Fruit fly (Drosophila melanogaster) whole organism, embryonic: Measurements from ENCODE around the gene CG5191.

ENCODE experiments used
- Bdp1 ChIP-seq: fragments of 200-800 bp; sonication (Bioruptor generic); optimal IDR thresholded peaks from 3 replicates; lab custom pipeline; 2016; ENCODE audit warnings: missing biosample characterization, missing genetic modification characterization
- CG11456 ChIP-seq: fragments of 200-800 bp; sonication (Bioruptor generic); IDR thresholded peaks from 3 replicates; pipeline ENCODE4 v1.3.6; 2022; ENCODE audit warnings: missing biosample characterization, missing genetic modification characterization
- CG11560 ChIP-seq: fragments of 200-800 bp; sonication (Bioruptor generic); IDR thresholded peaks from 3 replicates; pipeline ENCODE4 v1.3.6; 2022; ENCODE audit warnings: missing biosample characterization, missing genetic modification characterization
- CG11696 ChIP-seq: fragments of 200-800 bp; sonication (Bioruptor generic); IDR thresholded peaks from 2 replicates; pipeline ENCODE4 v1.3.6; 2022; ENCODE audit warnings: missing biosample characterization, missing genetic modification characterization
- CG13123 ChIP-seq: fragments of 200-800 bp; sonication (Bioruptor generic); optimal IDR thresholded peaks from 2 replicates; lab custom pipeline; 2016; ENCODE audit warnings: missing biosample characterization, missing genetic modification characterization
- CG15269 ChIP-seq: fragments of 200-800 bp; sonication (Bioruptor generic); optimal IDR thresholded peaks from 2 replicates; lab custom pipeline; 2018; ENCODE audit warnings: missing biosample characterization, mild to moderate bottlenecking, missing genetic modification characterization, moderate library complexity
- CG1529 ChIP-seq: fragments of 200-800 bp; sonication (Bioruptor generic); optimal IDR thresholded peaks from 3 replicates; lab custom pipeline; 2018; ENCODE audit warnings: missing biosample characterization, missing genetic modification characterization
- CG1792 ChIP-seq: fragments of 200-800 bp; sonication (Bioruptor generic); optimal IDR thresholded peaks from 2 replicates; lab custom pipeline; 2016; ENCODE audit warnings: missing biosample characterization, missing genetic modification characterization
- CG1832 ChIP-seq: fragments of 200-800 bp; sonication (Bioruptor generic); optimal IDR thresholded peaks from 2 replicates; lab custom pipeline; 2017; ENCODE audit warnings: missing biosample characterization, mild to moderate bottlenecking, missing genetic modification characterization, inconsistent platforms
- CG2712 ChIP-seq: fragments of 200-800 bp; optimal IDR thresholded peaks from 3 replicates; lab custom pipeline; 2019; ENCODE audit warnings: missing biosample characterization, mild to moderate bottlenecking, missing genetic modification characterization, moderate library complexity
- CG32532 ChIP-seq: fragments of 200-800 bp; sonication (Bioruptor generic); IDR thresholded peaks from 2 replicates; pipeline ENCODE4 v1.3.6; 2022; ENCODE audit warnings: missing biosample characterization, missing genetic modification characterization
- CG32767 ChIP-seq: fragments of 200-800 bp; sonication (Bioruptor generic); IDR thresholded peaks from 2 replicates; pipeline ENCODE4 v1.3.6; 2022; ENCODE audit warnings: missing biosample characterization, missing genetic modification characterization
- CG34376 ChIP-seq: fragments of 200-800 bp; sonication (Bioruptor generic); optimal IDR thresholded peaks from 2 replicates; lab custom pipeline; 2018; ENCODE audit warnings: missing biosample characterization, mild to moderate bottlenecking, missing genetic modification characterization
- CG7357 ChIP-seq: fragments of 200-800 bp; sonication (Bioruptor generic); IDR thresholded peaks from 3 replicates; pipeline ENCODE4 v1.3.6; 2022; ENCODE audit warnings: missing biosample characterization, missing genetic modification characterization
- CG8290 ChIP-seq, 3 experiments: fragments of 200-800 bp; sonication (Bioruptor generic); optimal IDR thresholded peaks; 2 replicates each; lab custom pipeline; 2016 to 2019; ENCODE audit warnings: missing biosample characterization in 3 of 3, missing genetic modification characterization in 3 of 3, mild to moderate bottlenecking in 2 of 3, moderate library complexity in 1 of 3
- CHES-1-like ChIP-seq: fragments of 200-800 bp; sonication (Bioruptor generic); optimal IDR thresholded peaks from 2 replicates; lab custom pipeline; 2016; ENCODE audit warnings: missing biosample characterization, missing genetic modification characterization
- CrebB ChIP-seq: fragments of 200-800 bp; sonication (Bioruptor generic); optimal IDR thresholded peaks from 3 replicates; lab custom pipeline; 2018; ENCODE audit warnings: missing biosample characterization, mild to moderate bottlenecking, missing genetic modification characterization
- Dad ChIP-seq: fragments of 200-800 bp; sonication (Bioruptor generic); optimal IDR thresholded peaks from 3 replicates; lab custom pipeline; 2016; ENCODE audit warnings: missing biosample characterization, missing genetic modification characterization
- Deaf1 ChIP-seq: fragments of 200-800 bp; optimal IDR thresholded peaks from 3 replicates; lab custom pipeline; 2019; ENCODE audit warnings: missing biosample characterization, mild to moderate bottlenecking, missing genetic modification characterization, moderate library complexity
- Dfd ChIP-seq, 2 experiments: fragments of >200 bp; optimal IDR thresholded peaks; 2 replicates each; lab custom pipeline; 2017; ENCODE audit warnings: missing biosample characterization in 2 of 2, missing genetic modification characterization in 2 of 2
- Doc2 ChIP-seq: fragments of 200-800 bp; sonication (Bioruptor generic); IDR thresholded peaks from 2 replicates; pipeline ENCODE4 v1.3.6; 2022; ENCODE audit warnings: missing biosample characterization, missing genetic modification characterization
- Dp ChIP-seq: fragments of 200-800 bp; sonication (Bioruptor generic); optimal IDR thresholded peaks from 2 replicates; lab custom pipeline; 2018; ENCODE audit warnings: missing biosample characterization, mild to moderate bottlenecking, missing genetic modification characterization, moderate library complexity
- ERR ChIP-seq: fragments of 200-800 bp; sonication (Bioruptor generic); optimal IDR thresholded peaks from 2 replicates; lab custom pipeline; 2016; ENCODE audit warnings: missing biosample characterization, missing genetic modification characterization
- HLH54F ChIP-seq: fragments of 200-800 bp; sonication (Bioruptor generic); optimal IDR thresholded peaks from 3 replicates; lab custom pipeline; 2016; ENCODE audit warnings: missing biosample characterization, missing genetic modification characterization
- Hmr ChIP-seq: fragments of 200-800 bp; sonication (Bioruptor generic); optimal IDR thresholded peaks from 3 replicates; lab custom pipeline; 2017; ENCODE audit warnings: mild to moderate bottlenecking, missing biosample characterization, missing genetic modification reagents, missing genetic modification characterization
- Kr ChIP-seq: fragments of 200-800 bp; sonication (Bioruptor generic); optimal IDR thresholded peaks from 2 replicates; lab custom pipeline; 2017; ENCODE audit warnings: missing biosample characterization, mild to moderate bottlenecking, missing genetic modification characterization
- MESR4 ChIP-seq: fragments of 200-800 bp; sonication (Bioruptor generic); optimal IDR thresholded peaks from 2 replicates; lab custom pipeline; 2018; ENCODE audit warnings: missing biosample characterization, mild to moderate bottlenecking, missing genetic modification characterization, moderate library complexity
- Nf-YA ChIP-seq: fragments of 200-800 bp; sonication (Bioruptor generic); IDR thresholded peaks from 2 replicates; pipeline ENCODE4 v1.3.6; 2022; ENCODE audit warnings: missing biosample characterization, missing genetic modification characterization
- Nf-YC ChIP-seq: fragments of 200-800 bp; optimal IDR thresholded peaks from 3 replicates; lab custom pipeline; 2019; ENCODE audit warnings: missing biosample characterization, mild to moderate bottlenecking, missing genetic modification characterization, moderate library complexity
- Oli ChIP-seq: fragments of 200-800 bp; sonication (Bioruptor generic); optimal IDR thresholded peaks from 2 replicates; lab custom pipeline; 2018; ENCODE audit warnings: missing biosample characterization, mild to moderate bottlenecking, missing genetic modification characterization, moderate library complexity
- Stat92E ChIP-seq, 3 experiments: fragments of >200 bp in 2 of 3; fragments of 200-800 bp in 1 of 3; sonication (Bioruptor generic) in 1 of 3; optimal IDR thresholded peaks; 2 replicates each; lab custom pipeline; 2017 to 2019; ENCODE audit warnings: missing biosample characterization in 3 of 3, missing genetic modification characterization in 3 of 3, mild to moderate bottlenecking in 1 of 3, moderate library complexity in 1 of 3
- amos ChIP-seq: fragments of 200-800 bp; sonication (Bioruptor generic); IDR thresholded peaks from 2 replicates; pipeline ENCODE4 v1.3.6; 2022; ENCODE audit warnings: missing biosample characterization, missing genetic modification characterization; ENCODE audit not compliant: partially characterized antibody
- az2 ChIP-seq: fragments of 200-800 bp; sonication (Bioruptor generic); optimal IDR thresholded peaks from 3 replicates; lab custom pipeline; 2016; ENCODE audit warnings: missing biosample characterization, missing genetic modification characterization
- bowl ChIP-seq: fragments of 200-800 bp; sonication (Bioruptor generic); IDR thresholded peaks from 2 replicates; pipeline ENCODE4 v1.3.6; 2022; ENCODE audit warnings: missing biosample characterization, missing genetic modification characterization
- cad ChIP-seq: fragments of >200 bp; optimal IDR thresholded peaks from 2 replicates; lab custom pipeline; 2017; ENCODE audit warnings: missing biosample characterization, missing genetic modification characterization
- dmrt99B ChIP-seq: fragments of 200-800 bp; sonication (Bioruptor generic); optimal IDR thresholded peaks from 2 replicates; lab custom pipeline; 2018; ENCODE audit warnings: missing biosample characterization, mild to moderate bottlenecking, missing genetic modification characterization, moderate library complexity
- dysf ChIP-seq: fragments of 200-800 bp; sonication (Bioruptor generic); IDR thresholded peaks from 3 replicates; pipeline ENCODE4 v1.3.6; 2022; ENCODE audit warnings: missing biosample characterization, missing genetic modification characterization
- fru ChIP-seq: fragments of >200 bp; optimal IDR thresholded peaks from 2 replicates; lab custom pipeline; 2017
- fu2 ChIP-seq: fragments of 200-800 bp; sonication (Bioruptor generic); optimal IDR thresholded peaks from 2 replicates; lab custom pipeline; 2016; ENCODE audit warnings: missing biosample characterization, missing genetic modification characterization
- gro ChIP-seq: fragments of 200-800 bp; sonication (Bioruptor generic); optimal IDR thresholded peaks from 2 replicates; lab custom pipeline; 2016; ENCODE audit warnings: missing biosample characterization, missing genetic modification characterization
- gt ChIP-seq: fragments of 200-800 bp; sonication (Bioruptor generic); IDR thresholded peaks from 2 replicates; pipeline ENCODE4 v1.3.6; 2022; ENCODE audit warnings: missing biosample characterization, missing genetic modification characterization
- hth ChIP-seq: fragments of >200 bp; optimal IDR thresholded peaks from 2 replicates; lab custom pipeline; 2017; ENCODE audit warnings: inconsistent platforms
- kay ChIP-seq: fragments of 200-800 bp; sonication (Bioruptor generic); optimal IDR thresholded peaks from 2 replicates; lab custom pipeline; 2016; ENCODE audit warnings: missing biosample characterization, missing genetic modification characterization
- lab ChIP-seq: fragments of 200-800 bp; sonication (Bioruptor generic); optimal IDR thresholded peaks from 3 replicates; lab custom pipeline; 2017; ENCODE audit warnings: missing biosample characterization, missing genetic modification characterization, mild to moderate bottlenecking, moderate library complexity, missing genetic modification reagents
- lilli ChIP-seq: fragments of 200-800 bp; sonication (Bioruptor generic); optimal IDR thresholded peaks from 3 replicates; lab custom pipeline; 2016; ENCODE audit warnings: missing biosample characterization, missing genetic modification characterization
- nom ChIP-seq: fragments of 200-800 bp; sonication (Bioruptor generic); optimal IDR thresholded peaks from 2 replicates; lab custom pipeline; 2017; ENCODE audit warnings: missing biosample characterization, missing genetic modification characterization, mild to moderate bottlenecking, moderate library complexity, missing genetic modification reagents
- odd ChIP-seq: fragments of 200-800 bp; sonication (Bioruptor generic); optimal IDR thresholded peaks from 2 replicates; lab custom pipeline; 2017; ENCODE audit warnings: missing biosample characterization, mild to moderate bottlenecking, missing genetic modification characterization
- pnt ChIP-seq: fragments of 200-800 bp; sonication (Bioruptor generic); optimal IDR thresholded peaks from 3 replicates; lab custom pipeline; 2016; ENCODE audit warnings: missing biosample characterization, missing genetic modification characterization
- tx ChIP-seq: fragments of 200-800 bp; sonication (Bioruptor generic); optimal IDR thresholded peaks from 2 replicates; lab custom pipeline; 2016; ENCODE audit warnings: missing biosample characterization, missing genetic modification characterization
- wek ChIP-seq: fragments of 200-800 bp; sonication (Bioruptor generic); optimal IDR thresholded peaks from 3 replicates; lab custom pipeline; 2018; ENCODE audit warnings: missing biosample characterization, mild to moderate bottlenecking, missing genetic modification characterization, moderate library complexity
- zf30C ChIP-seq: fragments of 200-800 bp; sonication (Bioruptor generic); optimal IDR thresholded peaks from 3 replicates; lab custom pipeline; 2018; ENCODE audit warnings: missing biosample characterization, mild to moderate bottlenecking, missing genetic modification characterization
- zfh2 ChIP-seq: fragments of 200-800 bp; sonication (Bioruptor generic); optimal IDR thresholded peaks from 2 replicates; lab custom pipeline; 2016; ENCODE audit warnings: missing biosample characterization, missing genetic modification characterization

The CG5191 gene

DNA sequence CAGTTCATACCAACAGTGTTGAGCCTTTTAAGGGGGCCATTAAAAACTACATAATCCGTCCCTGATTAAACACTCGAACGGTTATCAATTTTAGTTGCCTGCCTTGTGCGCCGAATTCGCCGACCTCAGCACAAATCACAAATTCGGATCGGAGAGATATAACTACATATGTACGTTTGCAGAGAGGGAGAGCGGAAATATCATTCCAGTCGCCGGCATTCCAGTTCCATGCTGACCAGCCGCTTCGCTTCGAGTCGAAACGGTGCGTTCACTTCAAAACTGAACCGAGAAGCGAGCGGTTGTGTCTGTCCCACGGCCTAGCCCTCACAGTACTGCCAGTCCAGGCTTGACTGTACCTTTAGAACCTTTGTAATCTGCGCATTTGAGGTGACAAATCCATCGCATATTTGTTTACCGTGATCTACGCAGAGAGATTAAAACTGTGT lies 13.9 kb downstream of the CG5191 start (continued):
- no peak for TF ChIP-seq CG13123 (GFP tag; lab: Kevin White, UChicago)
- TF ChIP-seq CG32767 (GFP tag; lab: Robert Waterston, UW): no peak
- TF ChIP-seq CG11456 (GFP tag; lab: Robert Waterston, UW): no peak
- TF ChIP-seq gt: no peak
- peak; percentile 5 for TF ChIP-seq kay (GFP tag; lab: Kevin White, UChicago)
- TF ChIP-seq odd (GFP tag; lab: Kevin White, UChicago): peak; percentile 22
- no peak for TF ChIP-seq ERR (GFP tag; lab: Kevin White, UChicago)
- TF ChIP-seq amos (GFP tag; lab: Robert Waterston, UW): peak; percentile 39; the same call in 1 of the 2 replicates
- TF ChIP-seq Nf-YC (tag; lab: Kevin White, UChicago): peak; percentile 38
- TF ChIP-seq CHES-1-like: no peak
- TF ChIP-seq pnt: no peak
- TF ChIP-seq CG8290 (GFP tag; optimal IDR thresholded peaks at IDR 0.05; lab: Kevin White, UChicago): no peak
- TF ChIP-seq CG8290 (tag; optimal IDR thresholded peaks at IDR 0.05; lab: Kevin White, UChicago): peak in 1 of 2 experiments; percentile 62
- TF ChIP-seq CG11696 (GFP tag; lab: Robert Waterston, UW): no peak
- TF ChIP-seq Dad (GFP tag; lab: Kevin White, UChicago): no peak
- no peak for TF ChIP-seq az2 (GFP tag; lab: Kevin White, UChicago)
- TF ChIP-seq CG2712 (tag; lab: Kevin White, UChicago): peak; percentile 4
- no peak for TF ChIP-seq Dfd (GFP tag; optimal IDR thresholded peaks at IDR 0.05; lab: Kevin White, UChicago)
- TF ChIP-seq wek (GFP tag; lab: Kevin White, UChicago): peak; percentile 5
- no peak for TF ChIP-seq CG1832
- peak; percentile 97 for TF ChIP-seq CG34376 (GFP tag; lab: Kevin White, UChicago)
- no peak for TF ChIP-seq Kr
- no peak for TF ChIP-seq Nf-YA (GFP tag; lab: Robert Waterston, UW)
- no peak for TF ChIP-seq nom (GFP tag; lab: Kevin White, UChicago)
- no peak for TF ChIP-seq tx (GFP tag; lab: Kevin White, UChicago)
- peak; percentile 12 for TF ChIP-seq CG15269 (tag; lab: Kevin White, UChicago)
- TF ChIP-seq gro (GFP tag; lab: Kevin White, UChicago): peak; percentile 49
- TF ChIP-seq Oli: no peak
- no peak for TF ChIP-seq dmrt99B
- TF ChIP-seq MESR4 (GFP tag; lab: Kevin White, UChicago): peak; percentile 58
- no peak for TF ChIP-seq HLH54F (GFP tag; lab: Kevin White, UChicago)
- TF ChIP-seq CG11560 (tag; lab: Robert Waterston, UW): no peak
- TF ChIP-seq CG7357 (GFP tag; lab: Robert Waterston, UW): no peak
- TF ChIP-seq bowl: no peak
- peak; percentile 73 for TF ChIP-seq lilli (GFP tag; lab: Kevin White, UChicago)
- peak in 1 of 3 experiments; percentile 26 for TF ChIP-seq Stat92E (GFP tag; optimal IDR thresholded peaks at IDR 0.05; lab: Kevin White, UChicago)
- TF ChIP-seq Bdp1: peak; percentile 27
- no peak for TF ChIP-seq Dp (GFP tag; lab: Kevin White, UChicago)
- TF ChIP-seq Hmr: peak; percentile 45
- no peak for TF ChIP-seq CG1792 (GFP tag; lab: Kevin White, UChicago)
- peak; percentile 52; the same call in 1 of the 2 replicates for TF ChIP-seq CG32532 (GFP tag; lab: Robert Waterston, UW)
- peak; percentile 52 for TF ChIP-seq CrebB (tag; lab: Kevin White, UChicago)
- TF ChIP-seq fru (lab: Kevin White, UChicago): no peak
- TF ChIP-seq cad: no peak
- TF ChIP-seq CG1529: no peak
- peak; percentile 28 for TF ChIP-seq zf30C
- peak; percentile 53 for TF ChIP-seq Deaf1 (tag; lab: Kevin White, UChicago)
- peak; percentile 32 for TF ChIP-seq fu2 (GFP tag; lab: Kevin White, UChicago)
- TF ChIP-seq lab: peak; percentile 44
- no peak for TF ChIP-seq hth (lab: Kevin White, UChicago)
- no peak for TF ChIP-seq zfh2 (GFP tag; lab: Kevin White, UChicago)
- no peak for TF ChIP-seq Doc2 (GFP tag; lab: Robert Waterston, UW)
- no peak for TF ChIP-seq dysf (GFP tag; lab: Robert Waterston, UW)
